Fruit fly (Drosophila melanogaster) whole organism, embryonic: ENCODE measurements around the gene Ldaf1.

ENCODE experiments used
- Atf-2 ChIP-seq: fragments of 200-800 bp; sonication (Bioruptor generic); optimal IDR thresholded peaks from 2 replicates; lab custom pipeline; 2016; ENCODE audit warnings: missing biosample characterization, missing genetic modification characterization
- CG10267 ChIP-seq: fragments of 200-800 bp; sonication (Bioruptor generic); optimal IDR thresholded peaks from 2 replicates; lab custom pipeline; 2018; ENCODE audit warnings: missing biosample characterization, mild to moderate bottlenecking, missing genetic modification characterization, moderate library complexity
- CG10274 ChIP-seq: fragments of 200-800 bp; sonication (Bioruptor generic); optimal IDR thresholded peaks from 3 replicates; lab custom pipeline; 2017; ENCODE audit warnings: missing biosample characterization, mild to moderate bottlenecking, missing genetic modification characterization
- CG10543 ChIP-seq: fragments of 200-800 bp; sonication (Bioruptor generic); optimal IDR thresholded peaks from 3 replicates; lab custom pipeline; 2017; ENCODE audit warnings: missing biosample characterization, mild to moderate bottlenecking, missing genetic modification characterization, moderate library complexity
- CG10959 ChIP-seq: fragments of 200-800 bp; sonication (Bioruptor generic); IDR thresholded peaks from 2 replicates; pipeline ENCODE4 v1.3.6; 2022; ENCODE audit warnings: missing biosample characterization, missing genetic modification characterization
- CG12219 ChIP-seq: fragments of 200-800 bp; sonication (Bioruptor generic); optimal IDR thresholded peaks from 3 replicates; lab custom pipeline; 2018; ENCODE audit warnings: missing biosample characterization, mild to moderate bottlenecking, missing genetic modification characterization
- CG12769 ChIP-seq: fragments of 200-800 bp; sonication (Bioruptor generic); optimal IDR thresholded peaks from 2 replicates; lab custom pipeline; 2019; ENCODE audit warnings: missing biosample characterization, mild to moderate bottlenecking, missing genetic modification characterization, moderate library complexity
- CG14050 ChIP-seq: fragments of 200-800 bp; sonication (Bioruptor generic); IDR thresholded peaks from 3 replicates; pipeline ENCODE4 v1.3.6; 2022; ENCODE audit warnings: missing biosample characterization, missing genetic modification characterization
- CG17328 ChIP-seq: fragments of 200-800 bp; sonication (Bioruptor generic); IDR thresholded peaks from 2 replicates; pipeline ENCODE4 v1.3.6; 2022; ENCODE audit warnings: missing biosample characterization, missing genetic modification characterization
- CG17612 ChIP-seq: fragments of 200-800 bp; sonication (Bioruptor generic); IDR thresholded peaks from 2 replicates; pipeline ENCODE4 v1.3.6; 2022; ENCODE audit warnings: missing biosample characterization, missing genetic modification characterization
- CG18619 ChIP-seq: fragments of 200-800 bp; sonication (Bioruptor generic); optimal IDR thresholded peaks from 3 replicates; lab custom pipeline; 2017; ENCODE audit warnings: missing biosample characterization, mild to moderate bottlenecking, missing genetic modification characterization
- CG2120 ChIP-seq: fragments of 200-800 bp; sonication (Bioruptor generic); optimal IDR thresholded peaks from 3 replicates; lab custom pipeline; 2016; ENCODE audit warnings: missing biosample characterization, missing genetic modification characterization
- CG4328 ChIP-seq: fragments of 200-800 bp; sonication (Bioruptor generic); optimal IDR thresholded peaks from 3 replicates; lab custom pipeline; 2017; ENCODE audit warnings: missing biosample characterization, missing genetic modification reagents, missing genetic modification characterization
- CG6689 ChIP-seq: fragments of 200-800 bp; sonication (Bioruptor generic); IDR thresholded peaks from 2 replicates; pipeline ENCODE4 v1.3.6; 2022; ENCODE audit warnings: missing biosample characterization, missing genetic modification characterization
- CG7357 ChIP-seq: fragments of 200-800 bp; sonication (Bioruptor generic); IDR thresholded peaks from 3 replicates; pipeline ENCODE4 v1.3.6; 2022; ENCODE audit warnings: missing biosample characterization, missing genetic modification characterization
- CG7745 ChIP-seq: fragments of 200-800 bp; sonication (Bioruptor generic); optimal IDR thresholded peaks from 2 replicates; lab custom pipeline; 2018; ENCODE audit warnings: missing biosample characterization, mild to moderate bottlenecking, missing genetic modification characterization, moderate library complexity
- CG7786 ChIP-seq: fragments of 200-800 bp; sonication (Bioruptor generic); optimal IDR thresholded peaks from 2 replicates; lab custom pipeline; 2016; ENCODE audit warnings: missing biosample characterization, missing genetic modification characterization
- CG8388 ChIP-seq: fragments of 200-800 bp; sonication (Bioruptor generic); optimal IDR thresholded peaks from 2 replicates; lab custom pipeline; 2019; ENCODE audit warnings: missing biosample characterization, mild to moderate bottlenecking, missing genetic modification characterization, moderate library complexity
- CG8765 ChIP-seq: fragments of 200-800 bp; sonication (Bioruptor generic); IDR thresholded peaks from 2 replicates; pipeline ENCODE4 v1.3.6; 2022; ENCODE audit warnings: missing biosample characterization, missing genetic modification characterization
- Chrac-16 ChIP-seq: fragments of 200-800 bp; sonication (Bioruptor generic); optimal IDR thresholded peaks from 3 replicates; lab custom pipeline; 2016; ENCODE audit warnings: missing biosample characterization, missing genetic modification characterization
- Dp ChIP-seq: fragments of 200-800 bp; sonication (Bioruptor generic); optimal IDR thresholded peaks from 2 replicates; lab custom pipeline; 2018; ENCODE audit warnings: missing biosample characterization, mild to moderate bottlenecking, missing genetic modification characterization, moderate library complexity
- ERR ChIP-seq: fragments of 200-800 bp; sonication (Bioruptor generic); optimal IDR thresholded peaks from 2 replicates; lab custom pipeline; 2016; ENCODE audit warnings: missing biosample characterization, missing genetic modification characterization
- Kr ChIP-seq: fragments of 200-800 bp; sonication (Bioruptor generic); optimal IDR thresholded peaks from 2 replicates; lab custom pipeline; 2017; ENCODE audit warnings: missing biosample characterization, mild to moderate bottlenecking, missing genetic modification characterization
- Lpt ChIP-seq: fragments of >200 bp; optimal IDR thresholded peaks from 2 replicates; lab custom pipeline; 2018; ENCODE audit warnings: missing biosample characterization, missing genetic modification characterization
- NC2α ChIP-seq: fragments of 200-800 bp; sonication (Bioruptor generic); optimal IDR thresholded peaks from 2 replicates; lab custom pipeline; 2016; ENCODE audit warnings: missing biosample characterization, missing genetic modification characterization
- NFAT ChIP-seq: fragments of 200-800 bp; sonication (Bioruptor generic); IDR thresholded peaks from 2 replicates; pipeline ENCODE4 v1.3.6; 2022; ENCODE audit warnings: missing biosample characterization, missing genetic modification characterization
- NfI ChIP-seq: fragments of 200-800 bp; sonication (Bioruptor generic); optimal IDR thresholded peaks from 3 replicates; lab custom pipeline; 2018; ENCODE audit warnings: missing biosample characterization, mild to moderate bottlenecking, missing genetic modification characterization, moderate library complexity
- Optix ChIP-seq: fragments of 200-800 bp; sonication (Bioruptor generic); IDR thresholded peaks from 3 replicates; pipeline ENCODE4 v1.3.6; 2022; ENCODE audit warnings: missing biosample characterization, missing genetic modification characterization
- Pdp1 ChIP-seq, 2 experiments: fragments of 200-800 bp; sonication (Bioruptor generic); optimal IDR thresholded peaks; 3 replicates each; lab custom pipeline; 2016; ENCODE audit warnings: missing biosample characterization in 2 of 2, missing genetic modification characterization in 2 of 2, mild to moderate bottlenecking in 1 of 2, moderate library complexity in 1 of 2
- Sry-δ ChIP-seq: fragments of 200-800 bp; sonication (Bioruptor generic); optimal IDR thresholded peaks from 2 replicates; lab custom pipeline; 2016; ENCODE audit warnings: missing biosample characterization, missing genetic modification characterization
- ash1 ChIP-seq: fragments of 200-800 bp; sonication (Bioruptor generic); optimal IDR thresholded peaks from 2 replicates; lab custom pipeline; 2018; ENCODE audit warnings: missing biosample characterization, mild to moderate bottlenecking, missing genetic modification characterization
- chinmo ChIP-seq: fragments of 200-800 bp; sonication (Bioruptor generic); IDR thresholded peaks from 4 replicates; pipeline ENCODE4 v1.3.6; 2022; ENCODE audit warnings: missing biosample characterization, missing genetic modification characterization; ENCODE audit not compliant: partially characterized antibody
- danr ChIP-seq: fragments of 200-800 bp; sonication (Bioruptor generic); IDR thresholded peaks from 2 replicates; pipeline ENCODE4 v1.3.6; 2022; ENCODE audit warnings: missing biosample characterization, missing genetic modification characterization
- exex ChIP-seq: fragments of 200-800 bp; sonication (Bioruptor generic); optimal IDR thresholded peaks from 4 replicates; lab custom pipeline; 2018; ENCODE audit warnings: missing biosample characterization, mild to moderate bottlenecking, missing genetic modification characterization, moderate library complexity
- fu2 ChIP-seq: fragments of 200-800 bp; sonication (Bioruptor generic); optimal IDR thresholded peaks from 2 replicates; lab custom pipeline; 2016; ENCODE audit warnings: missing biosample characterization, missing genetic modification characterization
- gro ChIP-seq: fragments of 200-800 bp; sonication (Bioruptor generic); optimal IDR thresholded peaks from 2 replicates; lab custom pipeline; 2016; ENCODE audit warnings: missing biosample characterization, missing genetic modification characterization
- gsb-n ChIP-seq: fragments of 200-800 bp; sonication (Bioruptor generic); optimal IDR thresholded peaks from 3 replicates; lab custom pipeline; 2018; ENCODE audit warnings: missing biosample characterization, mild to moderate bottlenecking, missing genetic modification characterization
- klu ChIP-seq: fragments of 200-800 bp; sonication (Bioruptor generic); IDR thresholded peaks from 2 replicates; pipeline ENCODE4 v1.3.6; 2022; ENCODE audit warnings: missing biosample characterization, missing genetic modification characterization
- kni ChIP-seq: fragments of 200-800 bp; sonication (Bioruptor generic); optimal IDR thresholded peaks from 3 replicates; lab custom pipeline; 2017; ENCODE audit warnings: mild to moderate bottlenecking, missing biosample characterization, missing genetic modification reagents, missing genetic modification characterization
- lola ChIP-seq, 3 experiments: fragments of >200 bp in 2 of 3; fragments of 200-800 bp in 1 of 3; sonication (Bioruptor generic) in 1 of 3; optimal IDR thresholded peaks; 2 replicates each; lab custom pipeline; 2017 to 2019; ENCODE audit warnings: missing biosample characterization in 3 of 3, missing genetic modification characterization in 3 of 3, mild to moderate bottlenecking in 1 of 3, moderate library complexity in 1 of 3
- maf-S ChIP-seq: fragments of 200-800 bp; sonication (Bioruptor generic); optimal IDR thresholded peaks from 2 replicates; lab custom pipeline; 2016; ENCODE audit warnings: missing biosample characterization, missing genetic modification characterization
- nau ChIP-seq: fragments of 200-800 bp; sonication (Bioruptor generic); optimal IDR thresholded peaks from 3 replicates; lab custom pipeline; 2017; ENCODE audit warnings: missing biosample characterization, mild to moderate bottlenecking, missing genetic modification characterization, missing genetic modification reagents
- nerfin-1 ChIP-seq: fragments of 200-800 bp; sonication (Bioruptor generic); optimal IDR thresholded peaks from 3 replicates; lab custom pipeline; 2019; ENCODE audit warnings: missing biosample characterization, mild to moderate bottlenecking, missing genetic modification characterization, moderate library complexity
- org-1 ChIP-seq: fragments of 200-800 bp; sonication (Bioruptor generic); optimal IDR thresholded peaks from 2 replicates; lab custom pipeline; 2017; ENCODE audit warnings: missing biosample characterization, missing genetic modification characterization
- repo ChIP-seq: fragments of 200-800 bp; sonication (Bioruptor generic); optimal IDR thresholded peaks from 2 replicates; lab custom pipeline; 2016; ENCODE audit warnings: missing biosample characterization, missing genetic modification characterization
- sc ChIP-seq, 3 experiments: fragments of >200 bp in 2 of 3; fragments of 200-800 bp in 1 of 3; sonication (Bioruptor generic) in 1 of 3; optimal IDR thresholded peaks; 2 replicates in 2 of 3; 3 replicates in 1 of 3; lab custom pipeline; 2017; ENCODE audit warnings: mild to moderate bottlenecking in 1 of 3, missing biosample characterization in 1 of 3, missing genetic modification characterization in 1 of 3, missing genetic modification reagents in 1 of 3
- seq ChIP-seq: fragments of 200-800 bp; sonication (Bioruptor generic); IDR thresholded peaks from 2 replicates; pipeline ENCODE4 v1.3.6; 2022; ENCODE audit warnings: missing biosample characterization, missing genetic modification characterization
- slou ChIP-seq: fragments of 200-800 bp; sonication (Bioruptor generic); optimal IDR thresholded peaks from 3 replicates; lab custom pipeline; 2016; ENCODE audit warnings: missing biosample characterization, missing genetic modification characterization
- tgo ChIP-seq: fragments of 200-800 bp; sonication (Bioruptor generic); IDR thresholded peaks from 3 replicates; pipeline ENCODE4 v1.3.6; 2022; ENCODE audit warnings: missing biosample characterization, missing genetic modification characterization
- tup ChIP-seq: fragments of 200-800 bp; sonication (Bioruptor generic); optimal IDR thresholded peaks from 2 replicates; lab custom pipeline; 2016; ENCODE audit warnings: missing biosample characterization, mild to moderate bottlenecking, missing genetic modification characterization, moderate library complexity

The Ldaf1 gene

dm6 chrX:1907727-1908264 is 6.1 kb upstream of the Ldaf1 start, which contains the start of gene mip130 (continued):
- no peak for TF ChIP-seq org-1 (GFP tag; lab: Kevin White, UChicago)
- TF ChIP-seq Atf-2 (GFP tag; lab: Kevin White, UChicago) = no peak
- peak; percentile 17; the same call in 1 of the 3 replicates for TF ChIP-seq Optix
- no peak for TF ChIP-seq CG8765 (GFP tag; lab: Robert Waterston, UW)
- TF ChIP-seq klu = no peak
- TF ChIP-seq danr = 0 out of 2 replicates have a peak, but pooled peaks have one; percentile 23
- no peak for TF ChIP-seq sc (optimal IDR thresholded peaks at IDR 0.05; lab: Kevin White, UChicago)
- no peak for TF ChIP-seq sc (GFP tag; optimal IDR thresholded peaks at IDR 0.05; lab: Kevin White, UChicago)
- TF ChIP-seq NFAT (GFP tag; lab: Robert Waterston, UW) = peak; percentile 32; the same call in 1 of the 2 replicates
- TF ChIP-seq Chrac-16 (GFP tag; lab: Kevin White, UChicago) = no peak
- TF ChIP-seq CG7745 (tag; lab: Kevin White, UChicago) = no peak
- peak; percentile 41 for TF ChIP-seq CG12219 (GFP tag; lab: Kevin White, UChicago)
- no peak for TF ChIP-seq tup (GFP tag; lab: Kevin White, UChicago)
- TF ChIP-seq exex (tag; lab: Kevin White, UChicago) = no peak
- TF ChIP-seq CG7357 (GFP tag; lab: Robert Waterston, UW) = no peak
- TF ChIP-seq kni = no peak
- peak; percentile 53 for TF ChIP-seq CG18619
- no peak for TF ChIP-seq fu2 (GFP tag; lab: Kevin White, UChicago)
- TF ChIP-seq Pdp1 (GFP tag; optimal IDR thresholded peaks at IDR 0.05; lab: Kevin White, UChicago) = peak; percentile 21 to 40
- TF ChIP-seq CG8388 (GFP tag; lab: Kevin White, UChicago) = peak; percentile 27
- TF ChIP-seq Kr (GFP tag; lab: Kevin White, UChicago) = no peak
- no peak for TF ChIP-seq CG10959 (GFP tag; lab: Robert Waterston, UW)
- 0 out of 2 replicates have a peak, but pooled peaks have one; percentile 23 for TF ChIP-seq seq (GFP tag; lab: Robert Waterston, UW)
- no peak for TF ChIP-seq CG4328 (GFP tag; lab: Kevin White, UChicago)
- TF ChIP-seq CG2120 (GFP tag; lab: Kevin White, UChicago) = peak; percentile 57
- TF ChIP-seq CG17612 (GFP tag; lab: Robert Waterston, UW) = no peak
- TF ChIP-seq CG10267 (tag; lab: Kevin White, UChicago) = peak; percentile 25
- TF ChIP-seq CG17328 (GFP tag; lab: Robert Waterston, UW) = no peak
- no peak for TF ChIP-seq NC2α (GFP tag; lab: Kevin White, UChicago)
- TF ChIP-seq Sry-δ (GFP tag; lab: Kevin White, UChicago) = peak; percentile 89
- TF ChIP-seq gsb-n = peak; percentile 25
- no peak for TF ChIP-seq ash1
- 0 out of 3 replicates have a peak, but pooled peaks have one; percentile 27 for TF ChIP-seq CG14050 (GFP tag; lab: Robert Waterston, UW)
- TF ChIP-seq Lpt = no peak
- TF ChIP-seq slou (GFP tag; lab: Kevin White, UChicago) = no peak
- peak; percentile 33 for TF ChIP-seq Dp (GFP tag; lab: Kevin White, UChicago)
- peak; percentile 67 for TF ChIP-seq CG6689
- 0 out of 4 replicates have a peak, but pooled peaks have one; percentile 32 for TF ChIP-seq chinmo (GFP tag; lab: Robert Waterston, UW)
- TF ChIP-seq CG7786 = no peak
- no peak for TF ChIP-seq nerfin-1 (tag; lab: Kevin White, UChicago)
- TF ChIP-seq ERR (GFP tag; lab: Kevin White, UChicago) = peak; percentile 16
- TF ChIP-seq gro (GFP tag; lab: Kevin White, UChicago) = no peak
- TF ChIP-seq lola (GFP tag; optimal IDR thresholded peaks at IDR 0.05; lab: Kevin White, UChicago) = peak in 1 of 3 experiments; percentile 18
- TF ChIP-seq maf-S (GFP tag; lab: Kevin White, UChicago) = no peak
- TF ChIP-seq repo = no peak
- TF ChIP-seq CG12769 = no peak
- peak; percentile 46 for TF ChIP-seq NfI (GFP tag; lab: Kevin White, UChicago)
- TF ChIP-seq CG10543 (GFP tag; lab: Kevin White, UChicago) = peak; percentile 60
- TF ChIP-seq nau (GFP tag; lab: Kevin White, UChicago) = no peak
- peak; percentile 36; the same call in 1 of the 3 replicates for TF ChIP-seq tgo
- peak; percentile 99 for TF ChIP-seq CG10274
